Fruit fly (Drosophila melanogaster) whole organism, embryonic: ENCODE data around the gene Tep1.

Experiments used
- Ada2b ChIP-seq: fragments of 200-800 bp; sonication (Bioruptor generic); IDR thresholded peaks from 2 replicates; pipeline ENCODE4 v1.3.6; 2022; ENCODE audit warnings: missing biosample characterization, missing genetic modification characterization
- Aef1 ChIP-seq: fragments of 200-800 bp; sonication (Bioruptor generic); IDR thresholded peaks from 3 replicates; pipeline ENCODE4 v1.3.6; 2022; ENCODE audit warnings: missing biosample characterization, missing genetic modification characterization
- B-H2 ChIP-seq: fragments of 200-800 bp; sonication (Bioruptor generic); optimal IDR thresholded peaks from 2 replicates; lab custom pipeline; 2018; ENCODE audit warnings: missing biosample characterization, mild to moderate bottlenecking, missing genetic modification characterization
- C15 ChIP-seq: fragments of 200-800 bp; sonication (Bioruptor generic); IDR thresholded peaks from 3 replicates; pipeline ENCODE4 v1.3.6; 2022; ENCODE audit warnings: missing biosample characterization, missing genetic modification characterization
- CG10654 ChIP-seq: fragments of 200-800 bp; sonication (Bioruptor generic); optimal IDR thresholded peaks from 2 replicates; lab custom pipeline; 2016; ENCODE audit warnings: missing biosample characterization, missing genetic modification characterization
- CG10959 ChIP-seq: fragments of 200-800 bp; sonication (Bioruptor generic); IDR thresholded peaks from 2 replicates; pipeline ENCODE4 v1.3.6; 2022; ENCODE audit warnings: missing biosample characterization, missing genetic modification characterization
- CG11093 ChIP-seq: fragments of 200-800 bp; sonication (Bioruptor generic); IDR thresholded peaks from 3 replicates; pipeline ENCODE4 v1.3.6; 2022; ENCODE audit warnings: missing biosample characterization, missing genetic modification characterization
- CG11247 ChIP-seq: fragments of 200-800 bp; sonication (Bioruptor generic); IDR thresholded peaks from 2 replicates; pipeline ENCODE4 v1.3.6; 2022; ENCODE audit warnings: missing biosample characterization, missing genetic modification characterization
- CG11504 ChIP-seq: fragments of 200-800 bp; sonication (Bioruptor generic); optimal IDR thresholded peaks from 3 replicates; lab custom pipeline; 2019; ENCODE audit warnings: missing biosample characterization, mild to moderate bottlenecking, missing genetic modification characterization, moderate library complexity
- CG1233 ChIP-seq: fragments of 200-800 bp; sonication (Bioruptor generic); optimal IDR thresholded peaks from 4 replicates; lab custom pipeline; 2018; ENCODE audit warnings: missing biosample characterization, mild to moderate bottlenecking, missing genetic modification characterization
- CG12769 ChIP-seq: fragments of 200-800 bp; sonication (Bioruptor generic); optimal IDR thresholded peaks from 2 replicates; lab custom pipeline; 2019; ENCODE audit warnings: missing biosample characterization, mild to moderate bottlenecking, missing genetic modification characterization, moderate library complexity
- CG13775 ChIP-seq: fragments of 200-800 bp; sonication (Bioruptor generic); optimal IDR thresholded peaks from 3 replicates; lab custom pipeline; 2017; ENCODE audit warnings: missing biosample characterization, mild to moderate bottlenecking, missing genetic modification characterization
- CG17802 ChIP-seq: fragments of 200-800 bp; sonication (Bioruptor generic); optimal IDR thresholded peaks from 2 replicates; lab custom pipeline; 2018; ENCODE audit warnings: missing biosample characterization, mild to moderate bottlenecking, missing genetic modification characterization, moderate library complexity
- CG17912 ChIP-seq: fragments of 200-800 bp; sonication (Bioruptor generic); optimal IDR thresholded peaks from 2 replicates; lab custom pipeline; 2018; ENCODE audit warnings: missing biosample characterization, mild to moderate bottlenecking, missing genetic modification characterization
- CG18619 ChIP-seq: fragments of 200-800 bp; sonication (Bioruptor generic); optimal IDR thresholded peaks from 3 replicates; lab custom pipeline; 2017; ENCODE audit warnings: missing biosample characterization, mild to moderate bottlenecking, missing genetic modification characterization
- CG2889 ChIP-seq: fragments of 200-800 bp; sonication (Bioruptor generic); IDR thresholded peaks from 3 replicates; pipeline ENCODE4 v1.3.6; 2022; ENCODE audit warnings: missing biosample characterization, missing genetic modification characterization
- CG42726 ChIP-seq: fragments of 200-800 bp; sonication (Bioruptor generic); IDR thresholded peaks from 2 replicates; pipeline ENCODE4 v1.3.6; 2022; ENCODE audit warnings: missing biosample characterization, missing genetic modification characterization; ENCODE audit not compliant: partially characterized antibody
- CG5180 ChIP-seq: fragments of 200-800 bp; sonication (Bioruptor generic); optimal IDR thresholded peaks from 3 replicates; lab custom pipeline; 2017; ENCODE audit warnings: missing biosample characterization, missing genetic modification characterization, mild to moderate bottlenecking, moderate library complexity, missing genetic modification reagents
- CG6654 ChIP-seq: fragments of 200-800 bp; sonication (Bioruptor generic); optimal IDR thresholded peaks from 2 replicates; lab custom pipeline; 2017; ENCODE audit warnings: missing biosample characterization, mild to moderate bottlenecking, missing genetic modification characterization
- CG6683 ChIP-seq: fragments of 200-800 bp; sonication (Bioruptor generic); optimal IDR thresholded peaks from 2 replicates; lab custom pipeline; 2017; ENCODE audit warnings: missing biosample characterization, mild to moderate bottlenecking, missing genetic modification characterization, missing genetic modification reagents
- CG7928 ChIP-seq: fragments of 200-800 bp; sonication (Bioruptor generic); optimal IDR thresholded peaks from 2 replicates; lab custom pipeline; 2017; ENCODE audit warnings: missing biosample characterization, mild to moderate bottlenecking, missing genetic modification characterization
- CG8290 ChIP-seq, 3 experiments: fragments of 200-800 bp; sonication (Bioruptor generic); optimal IDR thresholded peaks; 2 replicates each; lab custom pipeline; 2016 to 2019; ENCODE audit warnings: missing biosample characterization in 3 of 3, missing genetic modification characterization in 3 of 3, mild to moderate bottlenecking in 2 of 3, moderate library complexity in 1 of 3
- CG8924 ChIP-seq: fragments of 200-800 bp; optimal IDR thresholded peaks from 3 replicates; lab custom pipeline; 2019; ENCODE audit warnings: missing biosample characterization, mild to moderate bottlenecking, missing genetic modification characterization, moderate library complexity
- CG9817 ChIP-seq: fragments of 200-800 bp; sonication (Bioruptor generic); optimal IDR thresholded peaks from 2 replicates; lab custom pipeline; 2018; ENCODE audit warnings: missing biosample characterization, mild to moderate bottlenecking, missing genetic modification characterization, moderate library complexity
- HLH3B ChIP-seq: fragments of 200-800 bp; sonication (Bioruptor generic); IDR thresholded peaks from 2 replicates; pipeline ENCODE4 v1.3.6; 2022; ENCODE audit warnings: missing biosample characterization, missing genetic modification characterization
- HLH54F ChIP-seq: fragments of 200-800 bp; sonication (Bioruptor generic); optimal IDR thresholded peaks from 3 replicates; lab custom pipeline; 2016; ENCODE audit warnings: missing biosample characterization, missing genetic modification characterization
- Max ChIP-seq: fragments of 200-800 bp; sonication (Bioruptor generic); optimal IDR thresholded peaks from 2 replicates; lab custom pipeline; 2016; ENCODE audit warnings: missing biosample characterization, mild to moderate bottlenecking, missing genetic modification characterization
- Nf-YA ChIP-seq: fragments of 200-800 bp; sonication (Bioruptor generic); IDR thresholded peaks from 2 replicates; pipeline ENCODE4 v1.3.6; 2022; ENCODE audit warnings: missing biosample characterization, missing genetic modification characterization
- Opbp ChIP-seq: fragments of 200-800 bp; sonication (Bioruptor generic); IDR thresholded peaks from 3 replicates; pipeline ENCODE4 v1.3.6; 2022; ENCODE audit warnings: missing biosample characterization, missing genetic modification characterization; ENCODE audit not compliant: partially characterized antibody
- Pdp1 ChIP-seq, 2 experiments: fragments of 200-800 bp; sonication (Bioruptor generic); optimal IDR thresholded peaks; 3 replicates each; lab custom pipeline; 2016; ENCODE audit warnings: missing biosample characterization in 2 of 2, missing genetic modification characterization in 2 of 2, mild to moderate bottlenecking in 1 of 2, moderate library complexity in 1 of 2
- Sox100B ChIP-seq: fragments of 200-800 bp; sonication (Bioruptor generic); optimal IDR thresholded peaks from 3 replicates; lab custom pipeline; 2018; ENCODE audit warnings: missing biosample characterization, mild to moderate bottlenecking, missing genetic modification characterization
- Ssrp ChIP-seq: fragments of 200-800 bp; sonication (Bioruptor generic); optimal IDR thresholded peaks from 2 replicates; lab custom pipeline; 2018; ENCODE audit warnings: missing biosample characterization, mild to moderate bottlenecking, missing genetic modification characterization, moderate library complexity
- Tbp ChIP-seq: fragments of >200 bp; optimal IDR thresholded peaks from 2 replicates; lab custom pipeline; 2018; ENCODE audit warnings: missing biosample characterization, missing genetic modification characterization
- ac ChIP-seq: fragments of 200-800 bp; sonication (Bioruptor generic); optimal IDR thresholded peaks from 3 replicates; lab custom pipeline; 2017; ENCODE audit warnings: missing biosample characterization, mild to moderate bottlenecking, missing genetic modification characterization
- amos ChIP-seq: fragments of 200-800 bp; sonication (Bioruptor generic); IDR thresholded peaks from 2 replicates; pipeline ENCODE4 v1.3.6; 2022; ENCODE audit warnings: missing biosample characterization, missing genetic modification characterization; ENCODE audit not compliant: partially characterized antibody
- ato ChIP-seq: fragments of 200-800 bp; sonication (Bioruptor generic); IDR thresholded peaks from 2 replicates; pipeline ENCODE4 v1.3.6; 2022; ENCODE audit warnings: missing biosample characterization, missing genetic modification characterization; ENCODE audit not compliant: partially characterized antibody
- cg ChIP-seq: fragments of 200-800 bp; sonication (Bioruptor generic); optimal IDR thresholded peaks from 3 replicates; lab custom pipeline; 2019; ENCODE audit warnings: missing biosample characterization, mild to moderate bottlenecking, missing genetic modification characterization, moderate library complexity
- dati ChIP-seq: fragments of 200-800 bp; sonication (Bioruptor generic); IDR thresholded peaks from 2 replicates; pipeline ENCODE4 v1.3.6; 2022; ENCODE audit warnings: missing biosample characterization, missing genetic modification characterization
- dysf ChIP-seq: fragments of 200-800 bp; sonication (Bioruptor generic); IDR thresholded peaks from 3 replicates; pipeline ENCODE4 v1.3.6; 2022; ENCODE audit warnings: missing biosample characterization, missing genetic modification characterization
- en ChIP-seq: fragments of 200-800 bp; sonication (Bioruptor generic); optimal IDR thresholded peaks from 2 replicates; lab custom pipeline; 2016; ENCODE audit warnings: missing biosample characterization, missing genetic modification characterization
- eyg ChIP-seq: fragments of 200-800 bp; sonication (Bioruptor generic); optimal IDR thresholded peaks from 3 replicates; lab custom pipeline; 2016; ENCODE audit warnings: missing biosample characterization, missing genetic modification characterization
- fd102C ChIP-seq: fragments of 200-800 bp; sonication (Bioruptor generic); optimal IDR thresholded peaks from 2 replicates; lab custom pipeline; 2018; ENCODE audit warnings: missing biosample characterization, mild to moderate bottlenecking, missing genetic modification characterization, moderate library complexity
- lbe ChIP-seq: fragments of 200-800 bp; sonication (Bioruptor generic); optimal IDR thresholded peaks from 2 replicates; lab custom pipeline; 2016; ENCODE audit warnings: missing biosample characterization, mild to moderate bottlenecking, missing genetic modification characterization
- nerfin-2 ChIP-seq: fragments of 200-800 bp; sonication (Bioruptor generic); IDR thresholded peaks from 2 replicates; pipeline ENCODE4 v1.3.6; 2022; ENCODE audit warnings: missing biosample characterization, missing genetic modification characterization; ENCODE audit not compliant: partially characterized antibody
- org-1 ChIP-seq: fragments of 200-800 bp; sonication (Bioruptor generic); optimal IDR thresholded peaks from 2 replicates; lab custom pipeline; 2017; ENCODE audit warnings: missing biosample characterization, missing genetic modification characterization
- pfk ChIP-seq: fragments of 200-800 bp; sonication (Bioruptor generic); optimal IDR thresholded peaks from 2 replicates; lab custom pipeline; 2018; ENCODE audit warnings: missing biosample characterization, mild to moderate bottlenecking, missing genetic modification characterization, moderate library complexity
- pho ChIP-seq: fragments of 200-800 bp; sonication (Bioruptor generic); optimal IDR thresholded peaks from 2 replicates; lab custom pipeline; 2016; ENCODE audit warnings: missing biosample characterization, missing genetic modification characterization
- sens ChIP-seq: fragments of 200-800 bp; sonication (Bioruptor generic); peaks from one replicate; lab custom pipeline; 2016; ENCODE audit warnings: missing biosample characterization, missing genetic modification characterization
- yki ChIP-seq: fragments of >200 bp; optimal IDR thresholded peaks from 3 replicates; lab custom pipeline; 2018

Tep1 gene

dm6 chr2L:15910937-15911590 lies 17.5 kb upstream of the Tep1 start (continued):
- TF ChIP-seq pho (GFP tag; lab: Kevin White, UChicago) = peak; percentile 94
- peak; percentile 97 for TF ChIP-seq CG18619 (GFP tag; lab: Kevin White, UChicago)
- TF ChIP-seq CG8924 (tag; lab: Kevin White, UChicago) = peak; percentile 96
- TF ChIP-seq amos = no peak
- TF ChIP-seq CG17802 (tag; lab: Kevin White, UChicago) = peak; percentile 88
- TF ChIP-seq Nf-YA (GFP tag; lab: Robert Waterston, UW) = peak; percentile 85
- peak; percentile 95 for TF ChIP-seq CG11504 (tag; lab: Kevin White, UChicago)
- peak; percentile 99 for TF ChIP-seq sens (GFP tag; lab: Kevin White, UChicago)
- TF ChIP-seq CG8290 (GFP tag; optimal IDR thresholded peaks at IDR 0.05; lab: Kevin White, UChicago) = peak; percentile 79
- peak; percentile 55 to 95 for TF ChIP-seq CG8290 (tag; optimal IDR thresholded peaks at IDR 0.05; lab: Kevin White, UChicago)
- peak; percentile 92 for TF ChIP-seq CG2889 (GFP tag; lab: Robert Waterston, UW)
- TF ChIP-seq cg (GFP tag; lab: Kevin White, UChicago) = peak; percentile 54
- peak; percentile 83 for TF ChIP-seq CG10959
- peak; percentile 39 for TF ChIP-seq CG7928 (GFP tag; lab: Kevin White, UChicago)
- TF ChIP-seq nerfin-2 (GFP tag; lab: Robert Waterston, UW) = no peak; the same call in 1 of the 2 replicates
- TF ChIP-seq Max (GFP tag; lab: Kevin White, UChicago) = peak; percentile 94
- TF ChIP-seq CG6654 (GFP tag; lab: Kevin White, UChicago) = peak; percentile 87
- peak; percentile 98 for TF ChIP-seq Ssrp (tag; lab: Kevin White, UChicago)
- TF ChIP-seq CG11247 (GFP tag; lab: Robert Waterston, UW) = peak; percentile 84
- TF ChIP-seq B-H2 (GFP tag; lab: Kevin White, UChicago) = peak; percentile 75
- peak; percentile 92 for TF ChIP-seq CG10654
- TF ChIP-seq yki (lab: Kevin White, UChicago) = no peak
- TF ChIP-seq Ada2b = peak; percentile 93
- peak; percentile 96 for TF ChIP-seq HLH54F (GFP tag; lab: Kevin White, UChicago)
- peak; percentile 92 for TF ChIP-seq Aef1 (GFP tag; lab: Robert Waterston, UW)
- TF ChIP-seq CG5180 = peak; percentile 85
- TF ChIP-seq C15 (GFP tag; lab: Robert Waterston, UW) = peak; percentile 92
- TF ChIP-seq CG11093 (GFP tag; lab: Robert Waterston, UW) = peak; percentile 92
- peak; percentile 92 for TF ChIP-seq lbe (GFP tag; lab: Kevin White, UChicago)
- TF ChIP-seq pfk (GFP tag; lab: Kevin White, UChicago) = peak; percentile 46
- TF ChIP-seq Pdp1 (GFP tag; optimal IDR thresholded peaks at IDR 0.05; lab: Kevin White, UChicago) = peak; percentile 91 to 96
- TF ChIP-seq ato (GFP tag; lab: Robert Waterston, UW) = peak; percentile 17; the same call in 1 of the 2 replicates
- TF ChIP-seq eyg (GFP tag; lab: Kevin White, UChicago) = peak; percentile 87
- peak; percentile 95 for TF ChIP-seq HLH3B (GFP tag; lab: Robert Waterston, UW)
- no peak for TF ChIP-seq Tbp
- TF ChIP-seq CG42726 (GFP tag; lab: Robert Waterston, UW) = no peak
- peak; percentile 82 for TF ChIP-seq CG6683 (GFP tag; lab: Kevin White, UChicago)
- peak; percentile 32 for TF ChIP-seq ac (GFP tag; lab: Kevin White, UChicago)
- peak; percentile 94 for TF ChIP-seq org-1 (GFP tag; lab: Kevin White, UChicago)
- peak; percentile 97 for TF ChIP-seq CG9817 (tag; lab: Kevin White, UChicago)
- peak; percentile 98 for TF ChIP-seq dysf (GFP tag; lab: Robert Waterston, UW)
- TF ChIP-seq fd102C (GFP tag; lab: Kevin White, UChicago) = no peak
- TF ChIP-seq CG12769 = peak; percentile 99
- TF ChIP-seq CG13775 (GFP tag; lab: Kevin White, UChicago) = peak; percentile 90
- TF ChIP-seq en (GFP tag; lab: Kevin White, UChicago) = peak; percentile 94
- TF ChIP-seq dati (GFP tag; lab: Robert Waterston, UW) = peak; percentile 85; the same call in 1 of the 2 replicates
- peak; percentile 94 for TF ChIP-seq CG1233 (GFP tag; lab: Kevin White, UChicago)
- peak; percentile 96 for TF ChIP-seq Sox100B (GFP tag; lab: Kevin White, UChicago)
- TF ChIP-seq CG17912 (GFP tag; lab: Kevin White, UChicago) = peak; percentile 85
- TF ChIP-seq Opbp = 0 out of 3 replicates have a peak, but pooled peaks have one; percentile 20
